Worm (Caenorhabditis elegans): Measurements from ENCODE around the gene C10C5.7.

The C10C5.7 gene

DNA sequence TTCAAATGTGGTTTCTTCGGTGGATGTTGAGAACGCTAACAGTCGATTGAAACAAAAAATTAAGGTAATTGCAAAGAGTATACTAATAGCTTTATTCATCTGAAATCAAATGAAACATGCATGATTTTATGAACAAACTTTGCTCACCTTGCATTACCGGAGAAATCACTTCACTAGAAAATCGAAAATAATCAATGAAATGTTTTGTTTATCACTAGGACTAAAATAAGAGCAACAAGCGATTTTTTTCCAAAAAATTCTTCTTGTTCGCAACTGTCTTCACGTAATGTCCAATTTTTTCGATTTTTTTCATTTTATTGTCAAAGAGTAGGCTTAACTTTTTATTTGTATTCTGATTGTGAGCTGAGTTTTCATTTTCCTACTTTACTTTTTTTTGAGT lies 37.5 kb downstream of the C10C5.7 start, which contains the start of gene F56D5.9:
F56D5.9 (minus strand) TSS at position 101 of the 400 bp plus-strand sequence.
- TF ChIP-seq nhr-80 (tag; optimal IDR thresholded peaks at IDR 0.05) (no peak), ceh-27 (GFP tag; optimal IDR thresholded peaks at IDR 0.05) (no peak), F57A8.1 (GFP tag; optimal IDR thresholded peaks at IDR 0.05) (no peak), rpc-1 (optimal IDR thresholded peaks at IDR 0.05) (no peak), rpc-1 (tag; optimal IDR thresholded peaks at IDR 0.05) (no peak), snpc-4 (GFP tag; optimal IDR thresholded peaks at IDR 0.05) (no peak), snpc-4 (tag; optimal IDR thresholded peaks at IDR 0.05) (no peak), pha-4 (tag; optimal IDR thresholded peaks at IDR 0.05) (no peak), mel-28 (tag; optimal IDR thresholded peaks at IDR 0.05; ENCODE audit: borderline replicate concordance) (no peak), Y56A3A.18 (GFP tag; IDR thresholded peaks at IDR 0.05) (no peak), atf-7 (tag; optimal IDR thresholded peaks at IDR 0.05) (no peak)

DNA sequence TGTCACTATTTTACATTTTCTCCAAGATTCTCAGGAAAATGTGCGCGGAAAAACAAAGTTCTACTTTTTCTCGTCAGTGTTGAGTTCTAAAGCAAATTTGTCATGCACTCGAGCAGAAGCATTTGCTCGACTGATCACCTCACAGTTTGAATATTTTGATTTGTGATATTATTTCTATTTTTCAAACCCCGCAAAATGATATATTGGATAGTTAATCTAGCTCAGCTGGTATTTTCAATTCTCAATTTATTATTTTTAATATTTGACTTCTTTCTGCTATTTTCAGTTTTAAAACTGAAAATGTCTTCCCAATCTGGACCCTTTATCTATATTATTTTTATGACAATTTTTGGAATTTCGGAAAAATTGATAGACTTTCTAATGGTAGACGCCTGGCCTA lies 38.2 kb downstream of the C10C5.7 start, which contains the start of gene srxa-2:
srxa-2 (plus strand) TSS at position 301 of the 400 bp plus-strand sequence.
- TF ChIP-seq unc-130 (GFP tag; optimal IDR thresholded peaks at IDR 0.05) (no peak), B0019.2 (GFP tag; conservative IDR thresholded peaks at IDR 0.05) (no peak), nfya-2 (GFP tag; IDR thresholded peaks at IDR 0.05) (no peak), D2030.7 (GFP tag; IDR thresholded peaks at IDR 0.05) (no peak), C17E4.6 (GFP tag; IDR thresholded peaks at IDR 0.05) (no peak), ccch-3 (GFP tag; optimal IDR thresholded peaks at IDR 0.05) (no peak), ceh-27 (GFP tag; optimal IDR thresholded peaks at IDR 0.05) (no peak), nhr-27 (tag; optimal IDR thresholded peaks at IDR 0.05) (no peak), hrde-1 (tag; optimal IDR thresholded peaks at IDR 0.05; ENCODE audit: borderline replicate concordance) (no peak), F22D6.2 (tag; optimal IDR thresholded peaks at IDR 0.05) (no peak), hmg-20 (GFP tag; IDR thresholded peaks at IDR 0.05) (no peak), rpc-1 (optimal IDR thresholded peaks at IDR 0.05) (no peak), rpc-1 (tag; optimal IDR thresholded peaks at IDR 0.05) (no peak), nhr-80 (tag; optimal IDR thresholded peaks at IDR 0.05) (no peak)

DNA sequence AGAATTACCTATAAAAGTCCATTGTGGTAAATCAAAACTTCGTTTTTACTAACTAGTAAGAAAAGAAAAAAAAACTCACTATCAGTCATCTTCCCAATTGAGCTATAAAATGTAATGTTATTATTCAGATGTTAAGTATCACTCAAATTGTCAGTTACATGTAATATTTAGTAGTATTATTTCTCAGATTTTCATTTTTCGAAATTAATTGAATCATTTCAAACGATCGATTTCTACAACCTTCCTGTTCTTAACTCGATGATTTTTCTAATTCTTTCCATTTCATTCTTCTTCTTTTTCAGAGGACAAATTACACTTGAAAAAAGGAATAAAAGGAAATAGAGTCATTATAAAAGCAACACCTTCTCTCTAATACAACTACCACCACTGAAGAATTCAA lies 43.0 kb downstream of the C10C5.7 start, which contains the start of gene F59B8.1:
F59B8.1 (plus strand) TSS at position 301 of the 400 bp plus-strand sequence.
- TF ChIP-seq egrh-3 (GFP tag; IDR thresholded peaks at IDR 0.05) (no peak), nfyb-1 (GFP tag; IDR thresholded peaks at IDR 0.05) (no peak), nfya-2 (GFP tag; IDR thresholded peaks at IDR 0.05) (no peak), mxl-1 (tag; optimal IDR thresholded peaks at IDR 0.05) (no peak), madf-10 (tag; optimal IDR thresholded peaks at IDR 0.05) (no peak), unc-130 (GFP tag; optimal IDR thresholded peaks at IDR 0.05) (no peak), rec-8 (tag; optimal IDR thresholded peaks at IDR 0.05) (no peak), bed-1 (GFP tag; IDR thresholded peaks at IDR 0.05) (no peak), ztf-25 (GFP tag; IDR thresholded peaks at IDR 0.05) (no peak), mcd-1 (GFP tag; IDR thresholded peaks at IDR 0.05) (no peak), unc-62 (GFP tag; optimal IDR thresholded peaks at IDR 0.05) (no peak), attf-6 (GFP tag; IDR thresholded peaks at IDR 0.05) (no peak)

DNA sequence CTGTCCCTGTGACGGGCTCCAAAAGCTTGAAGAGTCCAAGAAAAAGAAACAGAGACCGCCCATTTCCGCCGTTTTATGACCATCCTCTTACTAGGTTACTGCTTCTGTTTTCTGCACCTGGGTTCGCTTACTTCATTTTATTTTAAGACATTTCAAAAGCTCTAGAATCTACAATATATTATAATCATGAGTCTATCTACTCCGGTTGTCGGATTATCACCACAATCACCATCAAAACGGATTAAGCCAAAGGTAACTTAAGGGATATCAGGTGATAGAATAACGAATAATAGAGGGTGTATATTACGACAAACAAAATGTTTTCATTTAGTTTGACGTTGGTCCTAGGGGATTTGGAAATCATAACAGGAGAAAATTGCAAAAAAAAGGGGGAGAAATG lies 47.4 kb downstream of the C10C5.7 start:
- TF ChIP-seq F49E8.2 (tag; optimal IDR thresholded peaks at IDR 0.05; ENCODE audit: insufficient read depth): no peak
- no peak for TF ChIP-seq bed-2 (GFP tag; IDR thresholded peaks at IDR 0.05)
- no peak for TF ChIP-seq cebp-2 (GFP tag; IDR thresholded peaks at IDR 0.05)
- no peak for TF ChIP-seq hmg-20 (GFP tag; IDR thresholded peaks at IDR 0.05)
- TF ChIP-seq mcd-1 (GFP tag; IDR thresholded peaks at IDR 0.05): no peak
